Fruit fly (Drosophila melanogaster) whole organism, embryonic: ENCODE data around the gene ry.

Source experiments
- Atf-2 ChIP-seq: fragments of 200-800 bp; sonication (Bioruptor generic); optimal IDR thresholded peaks from 2 replicates; lab custom pipeline; 2016; ENCODE audit warnings: missing biosample characterization, missing genetic modification characterization
- Awh ChIP-seq: fragments of 200-800 bp; sonication (Bioruptor generic); IDR thresholded peaks from 2 replicates; pipeline ENCODE4, ENCODE4 v1.3.6; 2022; ENCODE audit warnings: missing biosample characterization, missing genetic modification characterization
- CG10654 ChIP-seq: fragments of 200-800 bp; sonication (Bioruptor generic); optimal IDR thresholded peaks from 2 replicates; lab custom pipeline; 2016; ENCODE audit warnings: missing biosample characterization, missing genetic modification characterization
- CG11560 ChIP-seq: fragments of 200-800 bp; sonication (Bioruptor generic); IDR thresholded peaks from 3 replicates; pipeline ENCODE4 v1.3.6; 2022; ENCODE audit warnings: missing biosample characterization, missing genetic modification characterization
- CG14965 ChIP-seq: fragments of 200-800 bp; sonication (Bioruptor generic); optimal IDR thresholded peaks from 2 replicates; lab custom pipeline; 2016; ENCODE audit warnings: missing biosample characterization, missing genetic modification characterization, borderline replicate concordance
- CG17186 ChIP-seq: fragments of 200-800 bp; sonication (Bioruptor generic); optimal IDR thresholded peaks from 3 replicates; lab custom pipeline; 2017; ENCODE audit warnings: missing biosample characterization, missing genetic modification reagents, missing genetic modification characterization
- CG17359 ChIP-seq: fragments of 200-800 bp; sonication (Bioruptor generic); optimal IDR thresholded peaks from 3 replicates; lab custom pipeline; 2018; ENCODE audit warnings: missing biosample characterization, mild to moderate bottlenecking, missing genetic modification characterization, moderate library complexity
- CG18599 ChIP-seq: fragments of 200-800 bp; sonication (Bioruptor generic); optimal IDR thresholded peaks from 3 replicates; lab custom pipeline; 2017; ENCODE audit warnings: missing biosample characterization, missing genetic modification characterization, mild to moderate bottlenecking, moderate library complexity, missing genetic modification reagents
- CG30403 ChIP-seq: fragments of 200-800 bp; sonication (Bioruptor generic); optimal IDR thresholded peaks from 3 replicates; lab custom pipeline; 2016; ENCODE audit warnings: missing biosample characterization, missing genetic modification characterization
- CG30431 ChIP-seq: fragments of 200-800 bp; sonication (Bioruptor generic); optimal IDR thresholded peaks from 2 replicates; lab custom pipeline; 2017; ENCODE audit warnings: missing biosample characterization, missing genetic modification characterization
- CG31388 ChIP-seq: fragments of 200-800 bp; sonication (Bioruptor generic); optimal IDR thresholded peaks from 2 replicates; lab custom pipeline; 2016; ENCODE audit warnings: missing biosample characterization, missing genetic modification characterization
- CG8478 ChIP-seq: fragments of >200 bp; optimal IDR thresholded peaks from 2 replicates; lab custom pipeline; 2018
- CG9727 ChIP-seq: fragments of 200-800 bp; sonication (Bioruptor generic); optimal IDR thresholded peaks from 3 replicates; lab custom pipeline; 2017; ENCODE audit warnings: missing biosample characterization, mild to moderate bottlenecking, missing genetic modification characterization
- CTCF ChIP-seq: fragments of 200-800 bp; sonication (Bioruptor generic); optimal IDR thresholded peaks from 2 replicates; lab custom pipeline; 2017; ENCODE audit warnings: missing biosample characterization, mild to moderate bottlenecking, missing genetic modification characterization, moderate library complexity
- CkIIα-i1 ChIP-seq: fragments of 200-800 bp; sonication (Bioruptor generic); IDR thresholded peaks from 2 replicates; pipeline ENCODE4 v1.3.6; 2022; ENCODE audit warnings: missing biosample characterization, missing genetic modification characterization
- D19A ChIP-seq: fragments of 200-800 bp; optimal IDR thresholded peaks from 3 replicates; lab custom pipeline; 2019; ENCODE audit warnings: missing biosample characterization, mild to moderate bottlenecking, missing genetic modification characterization, moderate library complexity
- Doc2 ChIP-seq: fragments of 200-800 bp; sonication (Bioruptor generic); IDR thresholded peaks from 2 replicates; pipeline ENCODE4 v1.3.6; 2022; ENCODE audit warnings: missing biosample characterization, missing genetic modification characterization
- Ets65A ChIP-seq: fragments of 200-800 bp; sonication (Bioruptor generic); peaks from one replicate; lab custom pipeline; 2016; ENCODE audit warnings: missing biosample characterization, missing genetic modification characterization
- Gsc ChIP-seq: fragments of 200-800 bp; sonication (Bioruptor generic); IDR thresholded peaks from 2 replicates; pipeline ENCODE4 v1.3.6; 2022; ENCODE audit warnings: missing biosample characterization, missing genetic modification characterization
- Hsf ChIP-seq: fragments of 200-800 bp; sonication (Bioruptor generic); optimal IDR thresholded peaks from 3 replicates; lab custom pipeline; 2016; ENCODE audit warnings: missing biosample characterization, missing genetic modification characterization
- Lpt ChIP-seq: fragments of >200 bp; optimal IDR thresholded peaks from 2 replicates; lab custom pipeline; 2018; ENCODE audit warnings: missing biosample characterization, missing genetic modification characterization
- Max ChIP-seq: fragments of 200-800 bp; sonication (Bioruptor generic); optimal IDR thresholded peaks from 2 replicates; lab custom pipeline; 2016; ENCODE audit warnings: missing biosample characterization, mild to moderate bottlenecking, missing genetic modification characterization
- Myb ChIP-seq: fragments of 200-800 bp; sonication (Bioruptor generic); optimal IDR thresholded peaks from 2 replicates; lab custom pipeline; 2016; ENCODE audit warnings: missing biosample characterization, missing genetic modification characterization
- Neu2 ChIP-seq: fragments of 200-800 bp; sonication (Bioruptor generic); optimal IDR thresholded peaks from 3 replicates; lab custom pipeline; 2016; ENCODE audit warnings: missing biosample characterization, missing genetic modification characterization, borderline replicate concordance
- Scr ChIP-seq: fragments of 200-800 bp; sonication (Bioruptor generic); IDR thresholded peaks from 2 replicates; pipeline ENCODE4 v1.3.6; 2022; ENCODE audit warnings: missing biosample characterization, missing genetic modification characterization; ENCODE audit not compliant: partially characterized antibody
- Sry-β ChIP-seq: fragments of 200-800 bp; sonication (Bioruptor generic); optimal IDR thresholded peaks from 2 replicates; lab custom pipeline; 2018; ENCODE audit warnings: missing biosample characterization, mild to moderate bottlenecking, missing genetic modification characterization, moderate library complexity
- Xbp1 ChIP-seq: fragments of 200-800 bp; sonication (Bioruptor generic); optimal IDR thresholded peaks from 3 replicates; lab custom pipeline; 2016; ENCODE audit warnings: missing biosample characterization, mild to moderate bottlenecking, missing genetic modification characterization
- aop ChIP-seq: fragments of 200-800 bp; sonication (Bioruptor generic); IDR thresholded peaks from 2 replicates; pipeline ENCODE4 v1.3.6; 2022; ENCODE audit warnings: missing biosample characterization, missing genetic modification characterization
- bbx ChIP-seq: fragments of 200-800 bp; sonication (Bioruptor generic); IDR thresholded peaks from 2 replicates; pipeline ENCODE4 v1.3.6; 2022; ENCODE audit warnings: missing biosample characterization, missing genetic modification characterization; ENCODE audit not compliant: partially characterized antibody
- bsh ChIP-seq, 2 experiments: fragments of 200-800 bp; sonication (Bioruptor generic); optimal IDR thresholded peaks; 2 replicates each; lab custom pipeline; 2017 to 2018; ENCODE audit warnings: mild to moderate bottlenecking in 2 of 2, missing biosample characterization in 2 of 2, missing genetic modification characterization in 2 of 2, moderate library complexity in 1 of 2
- chif ChIP-seq, 2 experiments: fragments of 200-800 bp; sonication (Bioruptor generic); optimal IDR thresholded peaks; 3 replicates each; lab custom pipeline; 2016; ENCODE audit warnings: missing biosample characterization in 2 of 2, missing genetic modification characterization in 2 of 2
- chm ChIP-seq: fragments of 200-800 bp; sonication (Bioruptor generic); IDR thresholded peaks from 2 replicates; pipeline ENCODE4 v1.3.6; 2022; ENCODE audit warnings: missing biosample characterization, missing genetic modification characterization
- ci ChIP-seq: fragments of 200-800 bp; sonication (Bioruptor generic); IDR thresholded peaks from 3 replicates; pipeline ENCODE4 v1.3.6; 2022; ENCODE audit warnings: missing biosample characterization, missing genetic modification characterization
- fru ChIP-seq: fragments of >200 bp; optimal IDR thresholded peaks from 2 replicates; lab custom pipeline; 2017
- gce ChIP-seq: fragments of 200-800 bp; sonication (Bioruptor generic); IDR thresholded peaks from 3 replicates; pipeline ENCODE4 v1.3.6; 2022; ENCODE audit warnings: missing biosample characterization, missing genetic modification characterization
- grau ChIP-seq: fragments of 200-800 bp; optimal IDR thresholded peaks from 3 replicates; lab custom pipeline; 2019; ENCODE audit warnings: missing biosample characterization, mild to moderate bottlenecking, missing genetic modification characterization, moderate library complexity
- gsb ChIP-seq: fragments of 200-800 bp; sonication (Bioruptor generic); IDR thresholded peaks from 2 replicates; pipeline ENCODE4 v1.3.6; 2022; ENCODE audit warnings: missing biosample characterization, missing genetic modification characterization
- jumu ChIP-seq: fragments of 200-800 bp; sonication (Bioruptor generic); optimal IDR thresholded peaks from 3 replicates; lab custom pipeline; 2016; ENCODE audit warnings: missing biosample characterization, missing genetic modification characterization
- kni ChIP-seq: fragments of 200-800 bp; sonication (Bioruptor generic); optimal IDR thresholded peaks from 3 replicates; lab custom pipeline; 2017; ENCODE audit warnings: mild to moderate bottlenecking, missing biosample characterization, missing genetic modification reagents, missing genetic modification characterization
- nmo ChIP-seq: fragments of 200-800 bp; sonication (Bioruptor generic); optimal IDR thresholded peaks from 2 replicates; lab custom pipeline; 2018; ENCODE audit warnings: missing biosample characterization, mild to moderate bottlenecking, missing genetic modification characterization, moderate library complexity
- org-1 ChIP-seq: fragments of 200-800 bp; sonication (Bioruptor generic); optimal IDR thresholded peaks from 2 replicates; lab custom pipeline; 2017; ENCODE audit warnings: missing biosample characterization, missing genetic modification characterization
- pb ChIP-seq: fragments of 200-800 bp; sonication (Bioruptor generic); optimal IDR thresholded peaks from 3 replicates; lab custom pipeline; 2016; ENCODE audit warnings: missing biosample characterization, missing genetic modification characterization
- pita ChIP-seq: fragments of 200-800 bp; sonication (Bioruptor generic); optimal IDR thresholded peaks from 2 replicates; lab custom pipeline; 2017; ENCODE audit warnings: missing biosample characterization, mild to moderate bottlenecking, missing genetic modification characterization
- sug ChIP-seq: fragments of 200-800 bp; optimal IDR thresholded peaks from 2 replicates; lab custom pipeline; 2019; ENCODE audit warnings: missing biosample characterization, mild to moderate bottlenecking, missing genetic modification characterization, moderate library complexity
- ttk ChIP-seq: fragments of 200-800 bp; sonication (Bioruptor generic); IDR thresholded peaks from 2 replicates; pipeline ENCODE4 v2.1.2; 2022; ENCODE audit warnings: missing biosample characterization, missing genetic modification characterization
- tup ChIP-seq: fragments of 200-800 bp; sonication (Bioruptor generic); optimal IDR thresholded peaks from 2 replicates; lab custom pipeline; 2016; ENCODE audit warnings: missing biosample characterization, mild to moderate bottlenecking, missing genetic modification characterization, moderate library complexity
- twi ChIP-seq: fragments of 200-800 bp; optimal IDR thresholded peaks from 2 replicates; lab custom pipeline; 2019; ENCODE audit warnings: missing biosample characterization, mild to moderate bottlenecking, missing genetic modification characterization, moderate library complexity
- unc-4 ChIP-seq: fragments of 200-800 bp; sonication (Bioruptor generic); IDR thresholded peaks from 2 replicates; pipeline ENCODE4 v1.3.6; 2022; ENCODE audit warnings: missing biosample characterization, missing genetic modification characterization; ENCODE audit not compliant: partially characterized antibody
- zf30C ChIP-seq: fragments of 200-800 bp; sonication (Bioruptor generic); optimal IDR thresholded peaks from 3 replicates; lab custom pipeline; 2018; ENCODE audit warnings: missing biosample characterization, mild to moderate bottlenecking, missing genetic modification characterization
- zfh2 ChIP-seq: fragments of 200-800 bp; sonication (Bioruptor generic); optimal IDR thresholded peaks from 2 replicates; lab custom pipeline; 2016; ENCODE audit warnings: missing biosample characterization, missing genetic modification characterization

The ry gene

DNA sequence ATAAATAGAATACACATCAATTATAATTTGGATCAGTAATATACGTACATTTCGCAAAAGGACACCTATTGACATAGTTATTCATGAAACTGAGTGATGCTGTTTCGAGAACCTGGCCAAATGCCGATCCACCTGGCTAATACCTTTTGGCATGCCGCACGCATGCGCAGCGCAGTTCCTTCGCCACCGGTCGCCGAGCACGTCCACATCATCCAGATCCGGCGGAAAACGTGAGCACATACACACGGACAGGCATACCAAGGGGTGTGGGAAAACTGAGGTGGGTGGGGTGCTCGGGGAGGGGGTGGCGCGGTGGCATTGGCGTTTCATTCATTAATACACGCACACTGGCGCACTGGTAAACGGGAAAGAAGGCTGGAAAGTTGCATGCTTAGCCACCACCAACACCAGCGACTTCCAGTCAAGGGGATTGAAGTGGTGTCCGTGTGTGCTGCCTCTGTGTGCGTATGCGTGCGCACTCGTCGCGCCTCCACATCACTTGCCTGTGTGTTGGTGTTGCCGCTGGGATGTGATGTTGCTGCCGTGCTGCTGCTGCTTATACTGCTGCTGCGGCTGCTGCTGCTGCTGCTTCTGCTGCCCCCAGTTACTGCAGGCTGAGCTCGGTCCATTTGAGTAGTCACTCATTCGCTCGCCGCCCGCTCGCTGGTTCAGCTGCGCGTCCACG, 24.9 kb downstream of the ry start, which contains the start of gene sim (continued):
- TF ChIP-seq CG9727 (GFP tag; lab: Kevin White, UChicago) (no peak), fru (lab: Kevin White, UChicago) (no peak), Lpt (GFP tag; lab: Kevin White, UChicago) (no peak), CG10654 (GFP tag; lab: Kevin White, UChicago) (no peak), CG17359 (tag; lab: Kevin White, UChicago) (no peak), CG11560 (tag; lab: Robert Waterston, UW) (no peak), CG14965 (GFP tag; lab: Kevin White, UChicago) (no peak), ci (0 out of 3 replicates have a peak, but pooled peaks have one; percentile 10), bbx (no peak), chm (no peak), pita (GFP tag; lab: Kevin White, UChicago) (no peak), CG30403 (GFP tag; lab: Kevin White, UChicago) (no peak), zfh2 (GFP tag; lab: Kevin White, UChicago) (no peak), CG17186 (no peak), Ets65A (no peak), kni (GFP tag; lab: Kevin White, UChicago) (peak; percentile 16), zf30C (no peak), twi (tag; lab: Kevin White, UChicago) (no peak), grau (tag; lab: Kevin White, UChicago) (no peak), Atf-2 (GFP tag; lab: Kevin White, UChicago) (no peak), Myb (no peak), tup (GFP tag; lab: Kevin White, UChicago) (no peak), Neu2 (GFP tag; lab: Kevin White, UChicago) (no peak), unc-4 (no peak), Doc2 (GFP tag; lab: Robert Waterston, UW) (no peak), gce (GFP tag; lab: Robert Waterston, UW) (no peak), CG8478 (lab: Kevin White, UChicago) (no peak), Gsc (GFP tag; lab: Robert Waterston, UW) (no peak), D19A (tag; lab: Kevin White, UChicago) (no peak), gsb (GFP tag; lab: Robert Waterston, UW) (peak; percentile 32; the same call in 1 of the 2 replicates), CG30431 (GFP tag; lab: Kevin White, UChicago) (no peak), nmo (GFP tag; lab: Kevin White, UChicago) (no peak), CTCF (GFP tag; lab: Kevin White, UChicago) (no peak)
- TF ChIP-seq, all 482 proteins: peak for 25

DNA sequence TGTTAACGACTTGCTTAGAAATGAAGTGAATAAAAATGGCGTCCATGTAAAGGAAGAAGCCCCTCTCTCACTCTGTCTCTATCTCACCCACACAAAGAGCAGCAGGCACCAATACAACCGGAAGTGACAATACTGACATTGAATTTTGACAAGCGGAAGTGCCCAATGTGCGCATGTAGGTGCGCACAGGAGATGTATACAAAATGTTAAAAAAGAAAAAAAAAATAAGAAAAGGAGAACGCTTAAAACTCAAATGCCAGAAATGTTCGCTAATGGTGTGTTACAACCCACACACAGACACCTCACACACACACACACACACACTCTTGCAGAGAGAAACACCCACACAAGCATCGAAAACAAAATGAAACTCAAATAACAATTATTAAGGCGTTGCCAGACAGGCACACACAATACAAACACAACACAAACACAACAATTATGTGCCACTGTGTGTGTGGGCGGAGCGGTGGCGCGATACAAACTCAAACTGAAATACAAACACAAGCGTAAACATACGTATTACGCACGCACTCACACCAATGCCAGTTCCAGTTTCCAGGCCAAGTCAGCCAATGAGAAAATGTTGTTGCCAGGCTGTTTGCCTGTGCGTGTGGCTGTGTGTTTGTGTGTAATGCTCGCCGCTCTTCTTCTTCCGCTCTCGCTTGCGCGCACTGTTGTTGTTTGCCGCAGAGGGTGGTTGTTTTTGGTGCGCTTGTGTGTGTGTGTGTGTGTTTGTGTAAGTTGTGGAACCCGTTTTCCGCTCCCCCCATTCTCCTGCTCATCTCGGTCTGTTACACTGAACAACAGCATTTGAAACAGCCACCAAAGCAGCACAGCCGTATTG, 31.6 kb downstream of the ry start:
- no peak for TF ChIP-seq Hsf (GFP tag; lab: Kevin White, UChicago)
- TF ChIP-seq Xbp1 (GFP tag; lab: Kevin White, UChicago), result no peak
- no peak for TF ChIP-seq org-1 (GFP tag; lab: Kevin White, UChicago)
- no peak for TF ChIP-seq CkIIα-i1
- TF ChIP-seq jumu (GFP tag; lab: Kevin White, UChicago), result no peak
- peak; percentile 85 for TF ChIP-seq ttk
- TF ChIP-seq aop, result no peak
- no peak for TF ChIP-seq Sry-β (GFP tag; lab: Kevin White, UChicago)
- peak; percentile 100 for TF ChIP-seq CG8478 (lab: Kevin White, UChicago)
- TF ChIP-seq CG18599 (GFP tag; lab: Kevin White, UChicago), result no peak
- peak in 1 of 2 experiments; percentile 41 for TF ChIP-seq chif (GFP tag; optimal IDR thresholded peaks at IDR 0.05; lab: Kevin White, UChicago)
- no peak for TF ChIP-seq grau (tag; lab: Kevin White, UChicago)
- peak; percentile 7 for TF ChIP-seq pb (GFP tag; lab: Kevin White, UChicago)
- TF ChIP-seq Max (GFP tag; lab: Kevin White, UChicago), result no peak
- TF ChIP-seq bsh (GFP tag; optimal IDR thresholded peaks at IDR 0.05; lab: Kevin White, UChicago), result no peak
- no peak for TF ChIP-seq sug (tag; lab: Kevin White, UChicago)
- no peak for TF ChIP-seq CG31388 (GFP tag; lab: Kevin White, UChicago)
- no peak for TF ChIP-seq Awh (GFP tag; lab: Robert Waterston, UW)
- no peak for TF ChIP-seq Scr
- no peak for TF ChIP-seq D19A (tag; lab: Kevin White, UChicago)
